Fruit fly (Drosophila melanogaster) whole organism, embryonic: ENCODE measurements around the gene soti.

ENCODE experiments used
- Aef1 ChIP-seq: fragments of 200-800 bp; sonication (Bioruptor generic); IDR thresholded peaks from 3 replicates; pipeline ENCODE4 v1.3.6; 2022; ENCODE audit warnings: missing biosample characterization, missing genetic modification characterization
- CG10209 ChIP-seq: fragments of 200-800 bp; sonication (Bioruptor generic); optimal IDR thresholded peaks from 3 replicates; lab custom pipeline; 2017; ENCODE audit warnings: missing biosample characterization, mild to moderate bottlenecking, missing genetic modification characterization, missing genetic modification reagents
- CG1024 ChIP-seq: fragments of 200-800 bp; sonication (Bioruptor generic); IDR thresholded peaks from 2 replicates; pipeline ENCODE4 v1.3.6; 2022; ENCODE audit warnings: missing biosample characterization, missing genetic modification characterization
- CG10366 ChIP-seq: fragments of 200-800 bp; sonication (Bioruptor generic); IDR thresholded peaks from 2 replicates; pipeline ENCODE4 v1.3.6; 2022; ENCODE audit warnings: missing biosample characterization, missing genetic modification characterization
- CG11695 ChIP-seq: fragments of 200-800 bp; sonication (Bioruptor generic); IDR thresholded peaks from 3 replicates; pipeline ENCODE4 v1.3.6; 2022; ENCODE audit warnings: missing biosample characterization, missing genetic modification characterization
- CG14441 ChIP-seq: fragments of 200-800 bp; sonication (Bioruptor generic); IDR thresholded peaks from 2 replicates; pipeline ENCODE4 v1.3.6; 2022; ENCODE audit warnings: missing biosample characterization, missing genetic modification characterization
- CG1603 ChIP-seq: fragments of 200-800 bp; sonication (Bioruptor generic); optimal IDR thresholded peaks from 2 replicates; lab custom pipeline; 2019; ENCODE audit warnings: missing biosample characterization, mild to moderate bottlenecking, missing genetic modification characterization, moderate library complexity
- CG17568 ChIP-seq: fragments of 200-800 bp; sonication (Bioruptor generic); optimal IDR thresholded peaks from 2 replicates; lab custom pipeline; 2018; ENCODE audit warnings: missing biosample characterization, mild to moderate bottlenecking, missing genetic modification characterization, moderate library complexity
- CG17612 ChIP-seq: fragments of 200-800 bp; sonication (Bioruptor generic); IDR thresholded peaks from 2 replicates; pipeline ENCODE4 v1.3.6; 2022; ENCODE audit warnings: missing biosample characterization, missing genetic modification characterization
- CG1832 ChIP-seq: fragments of 200-800 bp; sonication (Bioruptor generic); optimal IDR thresholded peaks from 2 replicates; lab custom pipeline; 2017; ENCODE audit warnings: missing biosample characterization, mild to moderate bottlenecking, missing genetic modification characterization, inconsistent platforms
- CG2116 ChIP-seq: fragments of 200-800 bp; sonication (Bioruptor generic); optimal IDR thresholded peaks from 3 replicates; lab custom pipeline; 2018; ENCODE audit warnings: missing biosample characterization, mild to moderate bottlenecking, missing genetic modification characterization
- CG2199 ChIP-seq: fragments of 200-800 bp; sonication (Bioruptor generic); IDR thresholded peaks from 3 replicates; pipeline ENCODE4 v1.3.6; 2022; ENCODE audit warnings: missing biosample characterization, missing genetic modification characterization
- CG30403 ChIP-seq: fragments of 200-800 bp; sonication (Bioruptor generic); optimal IDR thresholded peaks from 3 replicates; lab custom pipeline; 2016; ENCODE audit warnings: missing biosample characterization, missing genetic modification characterization
- CG3995 ChIP-seq: fragments of 200-800 bp; sonication (Bioruptor generic); optimal IDR thresholded peaks from 3 replicates; lab custom pipeline; 2016; ENCODE audit warnings: missing biosample characterization, missing genetic modification characterization
- CG43689 ChIP-seq: fragments of 200-800 bp; sonication (Bioruptor generic); IDR thresholded peaks from 2 replicates; pipeline ENCODE4 v1.3.6; 2022; ENCODE audit warnings: missing biosample characterization, missing genetic modification characterization
- CG5245 ChIP-seq: fragments of 200-800 bp; sonication (Bioruptor generic); optimal IDR thresholded peaks from 3 replicates; lab custom pipeline; 2016; ENCODE audit warnings: missing biosample characterization, missing genetic modification characterization
- CG6254 ChIP-seq: fragments of 200-800 bp; sonication (Bioruptor generic); optimal IDR thresholded peaks from 3 replicates; lab custom pipeline; 2017; ENCODE audit warnings: mild to moderate bottlenecking, missing biosample characterization, missing genetic modification reagents, missing genetic modification characterization
- CG6854 ChIP-seq: fragments of 200-800 bp; sonication (Bioruptor generic); optimal IDR thresholded peaks from 3 replicates; lab custom pipeline; 2017; ENCODE audit warnings: missing biosample characterization, mild to moderate bottlenecking, missing genetic modification characterization
- CG7786 ChIP-seq: fragments of 200-800 bp; sonication (Bioruptor generic); optimal IDR thresholded peaks from 2 replicates; lab custom pipeline; 2016; ENCODE audit warnings: missing biosample characterization, missing genetic modification characterization
- CHES-1-like ChIP-seq: fragments of 200-800 bp; sonication (Bioruptor generic); optimal IDR thresholded peaks from 2 replicates; lab custom pipeline; 2016; ENCODE audit warnings: missing biosample characterization, missing genetic modification characterization
- D19A ChIP-seq: fragments of 200-800 bp; optimal IDR thresholded peaks from 3 replicates; lab custom pipeline; 2019; ENCODE audit warnings: missing biosample characterization, mild to moderate bottlenecking, missing genetic modification characterization, moderate library complexity
- Ets65A ChIP-seq: fragments of 200-800 bp; sonication (Bioruptor generic); peaks from one replicate; lab custom pipeline; 2016; ENCODE audit warnings: missing biosample characterization, missing genetic modification characterization
- HmgD ChIP-seq: fragments of 200-800 bp; sonication (Bioruptor generic); optimal IDR thresholded peaks from 3 replicates; lab custom pipeline; 2016; ENCODE audit warnings: missing biosample characterization, missing genetic modification characterization
- Hr51 ChIP-seq, 2 experiments: fragments of 200-800 bp; sonication (Bioruptor generic); optimal IDR thresholded peaks; 2 replicates in 1 of 2; 3 replicates in 1 of 2; lab custom pipeline; 2016 to 2018; ENCODE audit warnings: missing biosample characterization in 2 of 2, missing genetic modification characterization in 2 of 2, mild to moderate bottlenecking in 1 of 2, moderate library complexity in 1 of 2
- Mes4 ChIP-seq: fragments of 200-800 bp; sonication (Bioruptor generic); optimal IDR thresholded peaks from 2 replicates; lab custom pipeline; 2016; ENCODE audit warnings: missing biosample characterization, missing genetic modification characterization
- NC2α ChIP-seq: fragments of 200-800 bp; sonication (Bioruptor generic); optimal IDR thresholded peaks from 2 replicates; lab custom pipeline; 2016; ENCODE audit warnings: missing biosample characterization, missing genetic modification characterization
- NC2β ChIP-seq: fragments of 200-800 bp; sonication (Bioruptor generic); optimal IDR thresholded peaks from 2 replicates; lab custom pipeline; 2016; ENCODE audit warnings: missing biosample characterization, missing genetic modification characterization
- NK7.1 ChIP-seq: fragments of 200-800 bp; sonication (Bioruptor generic); optimal IDR thresholded peaks from 3 replicates; lab custom pipeline; 2016; ENCODE audit warnings: missing biosample characterization, missing genetic modification characterization
- Oaz ChIP-seq: fragments of 200-800 bp; sonication (Bioruptor generic); IDR thresholded peaks from 2 replicates; pipeline ENCODE4 v1.3.6; 2022; ENCODE audit warnings: missing biosample characterization, missing genetic modification characterization
- Tbp ChIP-seq: fragments of >200 bp; optimal IDR thresholded peaks from 2 replicates; lab custom pipeline; 2018; ENCODE audit warnings: missing biosample characterization, missing genetic modification characterization
- Usf ChIP-seq: fragments of 200-800 bp; sonication (Bioruptor generic); optimal IDR thresholded peaks from 2 replicates; lab custom pipeline; 2017; ENCODE audit warnings: missing genotype, missing biosample characterization, missing genetic modification characterization
- Xbp1 ChIP-seq: fragments of 200-800 bp; sonication (Bioruptor generic); optimal IDR thresholded peaks from 3 replicates; lab custom pipeline; 2016; ENCODE audit warnings: missing biosample characterization, mild to moderate bottlenecking, missing genetic modification characterization
- ara ChIP-seq: fragments of 200-800 bp; sonication (Bioruptor generic); IDR thresholded peaks from 2 replicates; pipeline ENCODE4 v1.3.6; 2022; ENCODE audit warnings: missing biosample characterization, missing genetic modification characterization
- bsh ChIP-seq, 2 experiments: fragments of 200-800 bp; sonication (Bioruptor generic); optimal IDR thresholded peaks; 2 replicates each; lab custom pipeline; 2017 to 2018; ENCODE audit warnings: mild to moderate bottlenecking in 2 of 2, missing biosample characterization in 2 of 2, missing genetic modification characterization in 2 of 2, moderate library complexity in 1 of 2
- cas ChIP-seq: fragments of 200-800 bp; sonication (Bioruptor generic); IDR thresholded peaks from 2 replicates; pipeline ENCODE4 v1.3.6; 2022; ENCODE audit warnings: missing biosample characterization, missing genetic modification characterization
- crp ChIP-seq, 2 experiments: fragments of 200-800 bp; sonication (Bioruptor generic); optimal IDR thresholded peaks; 2 replicates in 1 of 2; 3 replicates in 1 of 2; lab custom pipeline; 2017; ENCODE audit warnings: missing biosample characterization in 2 of 2, missing genetic modification characterization in 2 of 2, mild to moderate bottlenecking in 1 of 2, moderate library complexity in 1 of 2
- dmrt11E ChIP-seq: fragments of 200-800 bp; sonication (Bioruptor generic); optimal IDR thresholded peaks from 3 replicates; lab custom pipeline; 2018; ENCODE audit warnings: missing biosample characterization, mild to moderate bottlenecking, missing genetic modification characterization, moderate library complexity
- dysf ChIP-seq: fragments of 200-800 bp; sonication (Bioruptor generic); IDR thresholded peaks from 3 replicates; pipeline ENCODE4 v1.3.6; 2022; ENCODE audit warnings: missing biosample characterization, missing genetic modification characterization
- her ChIP-seq: fragments of 200-800 bp; sonication (Bioruptor generic); optimal IDR thresholded peaks from 2 replicates; lab custom pipeline; 2016; ENCODE audit warnings: missing biosample characterization, missing genetic modification characterization
- inv ChIP-seq: fragments of 200-800 bp; sonication (Bioruptor generic); IDR thresholded peaks from 2 replicates; pipeline ENCODE4 v1.3.6; 2022; ENCODE audit warnings: missing biosample characterization, missing genetic modification characterization; ENCODE audit not compliant: partially characterized antibody
- lmd ChIP-seq: fragments of 200-800 bp; sonication (Bioruptor generic); IDR thresholded peaks from 2 replicates; pipeline ENCODE4 v1.3.6; 2022; ENCODE audit warnings: missing biosample characterization, missing genetic modification characterization
- oc ChIP-seq: fragments of 200-800 bp; sonication (Bioruptor generic); optimal IDR thresholded peaks from 2 replicates; lab custom pipeline; 2018; ENCODE audit warnings: missing biosample characterization, mild to moderate bottlenecking, missing genetic modification characterization, moderate library complexity
- prd ChIP-seq, 3 experiments: fragments of >200 bp in 2 of 3; fragments of 200-800 bp in 1 of 3; sonication (Bioruptor generic) in 1 of 3; optimal IDR thresholded peaks in 2 of 3; IDR thresholded peaks in 1 of 3; 2 replicates in 2 of 3; 3 replicates in 1 of 3; pipeline versions ENCODE4 v1.3.6 to Lab custom; 2017 to 2022; ENCODE audit warnings: missing biosample characterization in 1 of 3, missing genetic modification characterization in 1 of 3
- row ChIP-seq: fragments of 200-800 bp; sonication (Bioruptor generic); IDR thresholded peaks from 3 replicates; pipeline ENCODE4 v1.3.6; 2022; ENCODE audit warnings: missing biosample characterization, missing genetic modification characterization
- sens-2 ChIP-seq: fragments of 200-800 bp; sonication (Bioruptor generic); IDR thresholded peaks from 2 replicates; pipeline ENCODE4 v1.3.6; 2022; ENCODE audit warnings: missing biosample characterization, missing genetic modification characterization
- sim ChIP-seq: fragments of 200-800 bp; sonication (Bioruptor generic); IDR thresholded peaks from 2 replicates; pipeline ENCODE4 v1.3.6; 2022; ENCODE audit warnings: missing biosample characterization, missing genetic modification characterization
- tio ChIP-seq: fragments of 200-800 bp; sonication (Bioruptor generic); optimal IDR thresholded peaks from 2 replicates; lab custom pipeline; 2017; ENCODE audit warnings: missing biosample characterization, missing genetic modification characterization, inconsistent platforms
- tup ChIP-seq: fragments of 200-800 bp; sonication (Bioruptor generic); optimal IDR thresholded peaks from 2 replicates; lab custom pipeline; 2016; ENCODE audit warnings: missing biosample characterization, mild to moderate bottlenecking, missing genetic modification characterization, moderate library complexity
- unpg ChIP-seq: fragments of 200-800 bp; sonication (Bioruptor generic); optimal IDR thresholded peaks from 3 replicates; lab custom pipeline; 2018; ENCODE audit warnings: missing biosample characterization, mild to moderate bottlenecking, missing genetic modification characterization, moderate library complexity
- vvl ChIP-seq: fragments of 200-800 bp; sonication (Bioruptor generic); IDR thresholded peaks from 2 replicates; pipeline ENCODE4 v1.3.6; 2022; ENCODE audit warnings: missing biosample characterization, missing genetic modification characterization
- wek ChIP-seq: fragments of 200-800 bp; sonication (Bioruptor generic); optimal IDR thresholded peaks from 3 replicates; lab custom pipeline; 2018; ENCODE audit warnings: missing biosample characterization, mild to moderate bottlenecking, missing genetic modification characterization, moderate library complexity

The soti gene

dm6 chr3R:14353733-14354152, 27.8 kb downstream of the soti start (continued):
- no peak for TF ChIP-seq crp (GFP tag; optimal IDR thresholded peaks at IDR 0.05; lab: Kevin White, UChicago)
- TF ChIP-seq NC2β (GFP tag; lab: Kevin White, UChicago) = no peak
- TF ChIP-seq CG1603 = no peak
- no peak; the same call in 1 of the 2 replicates for TF ChIP-seq CG1024 (GFP tag; lab: Robert Waterston, UW)
- TF ChIP-seq D19A (tag; lab: Kevin White, UChicago) = peak; percentile 78
- peak; percentile 16 for TF ChIP-seq oc (tag; lab: Kevin White, UChicago)
- peak; percentile 56 for TF ChIP-seq CG10209 (GFP tag; lab: Kevin White, UChicago)
- no peak for TF ChIP-seq CG17612
- TF ChIP-seq Mes4 = no peak
- TF ChIP-seq CG1832 (GFP tag; lab: Kevin White, UChicago) = no peak
- TF ChIP-seq Ets65A (GFP tag; lab: Kevin White, UChicago) = no peak
- TF ChIP-seq CG6854 (GFP tag; lab: Kevin White, UChicago) = peak; percentile 74
- TF ChIP-seq CG43689 = no peak
- peak; percentile 49 for TF ChIP-seq CG5245 (GFP tag; lab: Kevin White, UChicago)
- no peak for TF ChIP-seq her (GFP tag; lab: Kevin White, UChicago)
- peak; percentile 44 for TF ChIP-seq dmrt11E (tag; lab: Kevin White, UChicago)
- TF ChIP-seq unpg (GFP tag; lab: Kevin White, UChicago) = peak; percentile 78
- peak; percentile 18; the same call in 1 of the 2 replicates for TF ChIP-seq sim (GFP tag; lab: Robert Waterston, UW)
- peak; percentile 58 to 60 for TF ChIP-seq bsh (GFP tag; optimal IDR thresholded peaks at IDR 0.05; lab: Kevin White, UChicago)
- peak; percentile 58 for TF ChIP-seq row (GFP tag; lab: Robert Waterston, UW)
- no peak for TF ChIP-seq prd (optimal IDR thresholded peaks at IDR 0.05; lab: Kevin White, UChicago)
- peak; percentile 66 for TF ChIP-seq prd (GFP tag; IDR thresholded peaks at IDR 0.05; lab: Robert Waterston, UW)
- 0 out of 2 replicates have a peak, but pooled peaks have one; percentile 16 for TF ChIP-seq sens-2
- peak; percentile 62 for TF ChIP-seq CG6254
- TF ChIP-seq dysf = peak; percentile 81; the same call in 2 of the 3 replicates
- TF ChIP-seq CG10366 (GFP tag; lab: Robert Waterston, UW) = no peak; the same call in 1 of the 2 replicates
- TF ChIP-seq CG3995 (GFP tag; lab: Kevin White, UChicago) = no peak
- TF ChIP-seq CG2116 (GFP tag; lab: Kevin White, UChicago) = no peak
- peak; percentile 76 for TF ChIP-seq CG11695 (GFP tag; lab: Robert Waterston, UW)
- no peak for TF ChIP-seq NK7.1
- 0 out of 2 replicates have a peak, but pooled peaks have one; percentile 35 for TF ChIP-seq ara
- no peak for TF ChIP-seq wek
- no peak for TF ChIP-seq Aef1 (GFP tag; lab: Robert Waterston, UW)
- no peak for TF ChIP-seq inv (GFP tag; lab: Robert Waterston, UW)
- peak; percentile 70 for TF ChIP-seq lmd (GFP tag; lab: Robert Waterston, UW)
- no peak for TF ChIP-seq NC2α (GFP tag; lab: Kevin White, UChicago)
- no peak for TF ChIP-seq Tbp (GFP tag; lab: Kevin White, UChicago)
- peak in 1 of 2 experiments; percentile 80 for TF ChIP-seq Hr51 (GFP tag; optimal IDR thresholded peaks at IDR 0.05; lab: Kevin White, UChicago)
- peak; percentile 13 for TF ChIP-seq tio (GFP tag; lab: Kevin White, UChicago)
- no peak for TF ChIP-seq cas (GFP tag; lab: Robert Waterston, UW)
- TF ChIP-seq CHES-1-like (GFP tag; lab: Kevin White, UChicago) = no peak
- TF ChIP-seq Xbp1 (GFP tag; lab: Kevin White, UChicago) = peak; percentile 57
- TF ChIP-seq vvl (GFP tag; lab: Robert Waterston, UW) = peak; percentile 41; the same call in 1 of the 2 replicates
- no peak for TF ChIP-seq Oaz (GFP tag; lab: Robert Waterston, UW)
- TF ChIP-seq CG14441 (GFP tag; lab: Robert Waterston, UW) = peak; percentile 40
- no peak for TF ChIP-seq CG17568 (GFP tag; lab: Kevin White, UChicago)
- TF ChIP-seq Usf (GFP tag; lab: Kevin White, UChicago) = no peak
- no peak for TF ChIP-seq CG7786
- no peak for TF ChIP-seq tup (GFP tag; lab: Kevin White, UChicago)
- TF ChIP-seq HmgD (GFP tag; lab: Kevin White, UChicago) = no peak
- peak; percentile 63 for TF ChIP-seq CG30403 (GFP tag; lab: Kevin White, UChicago)
- no peak for TF ChIP-seq CG2199 (GFP tag; lab: Robert Waterston, UW)
